Worm (Caenorhabditis elegans) whole organism, L2 larva: ENCODE data around the gene F58F9.6.

Source experiments
- aly-2 ChIP-seq: fragments of 150-350 bp; optimal IDR thresholded peaks from 2 replicates; lab custom pipeline; 2014; ENCODE audit warnings: missing biosample characterization, missing genetic modification characterization
- egl-27 ChIP-seq: sonication (generic microtip); optimal IDR thresholded peaks from 3 replicates; lab custom pipeline; 2017; ENCODE audit warnings: missing biosample characterization, missing genetic modification reagents, missing genetic modification characterization
- nhr-10 ChIP-seq: sonication (generic microtip); optimal IDR thresholded peaks from 2 replicates; lab custom pipeline; 2017; ENCODE audit warnings: missing biosample characterization, missing genetic modification characterization
- nhr-12 ChIP-seq: fragments of 150-350 bp; optimal IDR thresholded peaks from 2 replicates; lab custom pipeline; 2014; ENCODE audit warnings: missing biosample characterization, missing genetic modification characterization
- peb-1 ChIP-seq: fragments of 150-350 bp; optimal IDR thresholded peaks from 2 replicates; lab custom pipeline; 2014; ENCODE audit warnings: missing biosample characterization, missing genetic modification characterization
- zag-1 ChIP-seq: fragments of 150-350 bp; optimal IDR thresholded peaks from 2 replicates; lab custom pipeline; 2014; ENCODE audit warnings: missing biosample characterization, missing genetic modification characterization
- ztf-11 ChIP-seq: sonication (generic microtip); optimal IDR thresholded peaks from 2 replicates; lab custom pipeline; 2017; ENCODE audit warnings: missing biosample characterization, missing genetic modification characterization

- TF ChIP-seq nhr-10 (tag; lab: Kevin White, UChicago) (no peak), zag-1 (tag; lab: Kevin White, UChicago) (no peak), egl-27 (no peak), peb-1 (tag; lab: Kevin White, UChicago) (no peak), ztf-11 (tag; lab: Kevin White, UChicago) (no peak), nhr-12 (tag; lab: Kevin White, UChicago) (no peak), aly-2 (tag; lab: Kevin White, UChicago) (no peak)
These were observed 37.2 kb downstream of the F58F9.6 start for ce11 chrIV:6200249-6200648.
